Worm (Caenorhabditis elegans): Measurements from ENCODE around the gene F46G10.4.
A peak's percentile ranks its signal among the peaks of the same experiment; 100 is the strongest.

Gene F46G10.4

ce11 chrX:13354672-13355407 lies 21.0 kb downstream of the F46G10.4 start (continued):
- TF ChIP-seq nhr-11 (tag; optimal IDR thresholded peaks at IDR 0.05), result peak; percentile 90
- TF ChIP-seq hmg-1.1 (GFP tag; IDR thresholded peaks at IDR 0.05), result no peak
- TF ChIP-seq lsy-2 (tag; optimal IDR thresholded peaks at IDR 0.05), result peak in 1 of 2 experiments; percentile 27
- no peak for TF ChIP-seq sdz-12 (GFP tag; optimal IDR thresholded peaks at IDR 0.05)
- TF ChIP-seq mep-1 (tag; optimal IDR thresholded peaks at IDR 0.05), result peak; percentile 43
- peak; percentile 100 for TF ChIP-seq mxl-3 (GFP tag; optimal IDR thresholded peaks at IDR 0.05)
- TF ChIP-seq duxl-1 (tag; optimal IDR thresholded peaks at IDR 0.05; ENCODE audit: poor library complexity), result no peak
- TF ChIP-seq nhr-77 (tag; optimal IDR thresholded peaks at IDR 0.05), result peak; percentile 11
- TF ChIP-seq hlh-30 (tag; optimal IDR thresholded peaks at IDR 0.05; ENCODE audit: insufficient read depth), result peak; percentile 80
- TF ChIP-seq nhr-28 (tag; optimal IDR thresholded peaks at IDR 0.05), result peak; percentile 84
- TF ChIP-seq set-16 (GFP tag; IDR thresholded peaks at IDR 0.05), result no peak
- TF ChIP-seq lin-1 (GFP tag; IDR thresholded peaks at IDR 0.05), result peak; percentile 29; the same call in 1 of the 2 replicates
- no peak for TF ChIP-seq pha-4 (GFP tag; IDR thresholded peaks at IDR 0.05)
- TF ChIP-seq pha-4 (tag; optimal IDR thresholded peaks at IDR 0.05), result no peak
- peak; percentile 26 for TF ChIP-seq ama-1 (optimal IDR thresholded peaks at IDR 0.05)
- peak; percentile 86 for TF ChIP-seq dmd-6 (GFP tag; IDR thresholded peaks at IDR 0.05)
- no peak for TF ChIP-seq F49E8.2 (tag; optimal IDR thresholded peaks at IDR 0.05; ENCODE audit: borderline replicate concordance)
- TF ChIP-seq ceh-28 (tag; optimal IDR thresholded peaks at IDR 0.05), result no peak

ce11 chrX:13356469-13356868 lies 22.6 kb downstream of the F46G10.4 start:
- peak; percentile 70 for TF ChIP-seq nhr-11 (tag; optimal IDR thresholded peaks at IDR 0.05)
- peak; percentile 76 for TF ChIP-seq ceh-20 (GFP tag; IDR thresholded peaks at IDR 0.05)
- TF ChIP-seq fos-1 (tag; optimal IDR thresholded peaks at IDR 0.05), result no peak
- TF ChIP-seq unc-62 (GFP tag; optimal IDR thresholded peaks at IDR 0.05 in 1 of 2), result peak in 1 of 2 experiments; percentile 67
- TF ChIP-seq unc-62 (tag; optimal IDR thresholded peaks at IDR 0.05), result no peak
- TF ChIP-seq nhr-102 (tag; optimal IDR thresholded peaks at IDR 0.05), result peak; percentile 57
- TF ChIP-seq D1046.2 (GFP tag; IDR thresholded peaks at IDR 0.05), result no peak
- TF ChIP-seq dmd-8 (GFP tag; IDR thresholded peaks at IDR 0.05), result no peak
- TF ChIP-seq mxl-2 (GFP tag; conservative IDR thresholded peaks at IDR 0.05), result peak; percentile 77; the same call in 1 of the 2 replicates
- peak; percentile 46 for TF ChIP-seq mes-2 (tag; optimal IDR thresholded peaks at IDR 0.05; ENCODE audit: poor library complexity, severe bottlenecking)
- TF ChIP-seq lin-1 (GFP tag; IDR thresholded peaks at IDR 0.05), result peak; percentile 90
- peak; percentile 88 for TF ChIP-seq tra-1 (GFP tag; IDR thresholded peaks at IDR 0.05)
- peak; percentile 84 for TF ChIP-seq hlh-30 (tag; optimal IDR thresholded peaks at IDR 0.05; ENCODE audit: insufficient read depth)
- peak; percentile 92 for TF ChIP-seq dve-1 (tag; optimal IDR thresholded peaks at IDR 0.05; ENCODE audit: insufficient read depth)
- peak; percentile 97 for TF ChIP-seq mxl-3 (GFP tag; optimal IDR thresholded peaks at IDR 0.05)
- no peak for TF ChIP-seq F10B5.3 (tag; optimal IDR thresholded peaks at IDR 0.05)
- TF ChIP-seq nhr-77 (tag; optimal IDR thresholded peaks at IDR 0.05), result peak; percentile 75
- TF ChIP-seq hlh-11 (tag; optimal IDR thresholded peaks at IDR 0.05), result peak; percentile 94
- no peak for TF ChIP-seq sdz-12 (GFP tag; optimal IDR thresholded peaks at IDR 0.05)
- no peak for TF ChIP-seq zfp-2 (tag; optimal IDR thresholded peaks at IDR 0.05)
- TF ChIP-seq spr-1 (tag; optimal IDR thresholded peaks at IDR 0.05), result no peak
- peak; percentile 92 for TF ChIP-seq nhr-28 (tag; optimal IDR thresholded peaks at IDR 0.05)
- peak; percentile 14 for TF ChIP-seq nhr-6 (tag; optimal IDR thresholded peaks at IDR 0.05)
- TF ChIP-seq gei-8 (GFP tag; optimal IDR thresholded peaks at IDR 0.05), result peak; percentile 94
- no peak for TF ChIP-seq daf-16 (GFP tag; optimal IDR thresholded peaks at IDR 0.05)
- peak; percentile 35 for TF ChIP-seq daf-16 (tag; optimal IDR thresholded peaks at IDR 0.05)
- TF ChIP-seq nhr-10 (tag; optimal IDR thresholded peaks at IDR 0.05), result peak; percentile 78
- TF ChIP-seq nhr-111 (GFP tag; optimal IDR thresholded peaks at IDR 0.05), result no peak
- TF ChIP-seq hif-1 (tag; optimal IDR thresholded peaks at IDR 0.05), result peak in 1 of 2 experiments; percentile 82
- peak; percentile 100 for TF ChIP-seq aha-1 (tag)
- TF ChIP-seq zfp-3 (GFP tag; conservative IDR thresholded peaks at IDR 0.05), result 0 out of 2 replicates have a peak, but pooled peaks have one; percentile 32
- TF ChIP-seq T26A8.4 (GFP tag; IDR thresholded peaks at IDR 0.05), result 0 out of 2 replicates have a peak, but pooled peaks have one; percentile 40
- TF ChIP-seq fkh-10 (GFP tag; optimal IDR thresholded peaks at IDR 0.05), result no peak
- peak; percentile 83 for TF ChIP-seq nhr-25 (tag; optimal IDR thresholded peaks at IDR 0.05; ENCODE audit: borderline replicate concordance, insufficient read depth)
- TF ChIP-seq lsy-2 (tag; optimal IDR thresholded peaks at IDR 0.05), result peak; percentile 60 to 71
- peak; percentile 89 to 92 for TF ChIP-seq mdl-1 (tag; optimal IDR thresholded peaks at IDR 0.05)
- peak; percentile 98 for TF ChIP-seq nhr-48 (tag; optimal IDR thresholded peaks at IDR 0.05)
